Worm (Caenorhabditis elegans) whole organism, L1 larva: ENCODE data around the gene F52E10.4.
"Not testable (repeated sequence)": the region's sequence is repeated elsewhere in the genome, so short reads cannot be mapped to it uniquely, and the experiment has no call there.

Experiments
- C04F5.9 ChIP-seq: sonication (generic microtip); optimal IDR thresholded peaks from 2 replicates; lab custom pipeline; 2016; ENCODE audit warnings: missing genetic modification characterization, missing compliant biosample characterization
- C16A3.4 ChIP-seq: fragments of 150-350 bp; optimal IDR thresholded peaks from 2 replicates; lab custom pipeline; 2014; ENCODE audit warnings: missing biosample characterization, missing genetic modification characterization
- C34B4.2 ChIP-seq: sonication (generic microtip); optimal IDR thresholded peaks from 2 replicates; lab custom pipeline; 2017; ENCODE audit warnings: mild to moderate bottlenecking, missing genetic modification characterization, missing compliant biosample characterization
- F16B12.6 ChIP-seq: fragments of 150-350 bp; optimal IDR thresholded peaks from 2 replicates; lab custom pipeline; 2014; ENCODE audit warnings: missing biosample characterization, missing genetic modification characterization
- alr-1 ChIP-seq: fragments of 200-800 bp; sonication (Bioruptor generic); optimal IDR thresholded peaks from 2 replicates; lab custom pipeline; 2018; ENCODE audit warnings: borderline replicate concordance, mild to moderate bottlenecking, missing genetic modification characterization, missing compliant biosample characterization
- aly-2 ChIP-seq: fragments of 150-350 bp; optimal IDR thresholded peaks from 2 replicates; lab custom pipeline; 2014; ENCODE audit warnings: missing biosample characterization, missing genetic modification characterization
- ceh-63 ChIP-seq: fragments of 200-800 bp; sonication (Bioruptor generic); optimal IDR thresholded peaks from 2 replicates; lab custom pipeline; 2018; ENCODE audit warnings: mild to moderate bottlenecking, missing genetic modification characterization, missing compliant biosample characterization
- ceh-8 ChIP-seq: fragments of 200-800 bp; sonication (Bioruptor generic); optimal IDR thresholded peaks from 2 replicates; lab custom pipeline; 2018; ENCODE audit warnings: mild to moderate bottlenecking, missing genetic modification characterization, moderate library complexity, missing compliant biosample characterization
- ceh-82 ChIP-seq, 3 experiments: fragments of 150-350 bp in 1 of 3; sonication (generic microtip) in 2 of 3; optimal IDR thresholded peaks; 2 replicates each; lab custom pipeline; 2014 to 2017; ENCODE audit warnings: missing biosample characterization in 3 of 3, missing genetic modification characterization in 3 of 3
- dpl-1 ChIP-seq, 3 experiments: fragments of 150-350 bp in 2 of 3; sonication (generic microtip) in 1 of 3; optimal IDR thresholded peaks; 2 replicates each; lab custom pipeline; 2014 to 2017; ENCODE audit warnings: missing biosample characterization in 3 of 3, missing genetic modification characterization in 3 of 3, missing genetic modification reagents in 3 of 3
- dsc-1 ChIP-seq: sonication (generic microtip); optimal IDR thresholded peaks from 2 replicates; lab custom pipeline; 2016; ENCODE audit warnings: mild to moderate bottlenecking, missing genetic modification characterization, missing compliant biosample characterization
- efl-1 ChIP-seq, 4 experiments: fragments of 150-350 bp; optimal IDR thresholded peaks in 3 of 4; peaks in 1 of 4; 1 replicate in 1 of 4; 2 replicates in 3 of 4; lab custom pipeline; 2014; ENCODE audit warnings: missing biosample characterization in 2 of 4, missing genetic modification characterization in 2 of 4, missing genetic modification reagents in 2 of 4
- egl-13 ChIP-seq: sonication (generic microtip); optimal IDR thresholded peaks from 2 replicates; lab custom pipeline; 2016; ENCODE audit warnings: missing genotype, missing genetic modification reagents, missing genetic modification characterization, missing compliant biosample characterization
- egl-27 ChIP-seq, 2 experiments: fragments of 150-350 bp in 1 of 2; sonication (generic microtip); optimal IDR thresholded peaks; 3 replicates each; lab custom pipeline; 2017 to 2018; ENCODE audit warnings: missing biosample characterization in 2 of 2, missing genetic modification characterization in 2 of 2, missing genetic modification reagents in 2 of 2
- elt-2 ChIP-seq: sonication (generic microtip); optimal IDR thresholded peaks from 2 replicates; lab custom pipeline; 2016; ENCODE audit warnings: missing genetic modification characterization, mild to moderate bottlenecking, inconsistent platforms, missing compliant biosample characterization, missing genetic modification reagents
- elt-3 ChIP-seq, 6 experiments: fragments of 150-350 bp in 1 of 6; sonication (generic microtip); optimal IDR thresholded peaks; 2 replicates each; lab custom pipeline; 2017 to 2018; ENCODE audit warnings: missing biosample characterization in 6 of 6, missing genetic modification characterization in 6 of 6, inconsistent platforms in 1 of 6
- ets-5 ChIP-seq: fragments of 200-800 bp; sonication (Bioruptor generic); IDR thresholded peaks from 2 replicates; pipeline ENCODE4 v1.3.6; 2022; ENCODE audit warnings: missing genetic modification characterization, missing compliant biosample characterization
- fkh-10 ChIP-seq: sonication (generic microtip); optimal IDR thresholded peaks from 2 replicates; lab custom pipeline; 2017; ENCODE audit warnings: missing biosample characterization, missing genetic modification reagents, missing genetic modification characterization
- fkh-8 ChIP-seq: sonication (generic microtip); optimal IDR thresholded peaks from 2 replicates; lab custom pipeline; 2016; ENCODE audit warnings: mild to moderate bottlenecking, missing genetic modification characterization, missing compliant biosample characterization
- fos-1 ChIP-seq: fragments of 150-350 bp; optimal IDR thresholded peaks from 2 replicates; lab custom pipeline; 2014; ENCODE audit warnings: missing biosample characterization, missing genetic modification characterization
- grh-1 ChIP-seq: fragments of 200-800 bp; sonication (Bioruptor generic); IDR thresholded peaks from 2 replicates; pipeline ENCODE4 v1.3.6; 2022; ENCODE audit warnings: missing genetic modification reagents, missing genetic modification characterization, missing compliant biosample characterization
- irx-1 ChIP-seq: sonication (generic microtip); optimal IDR thresholded peaks from 2 replicates; lab custom pipeline; 2016; ENCODE audit warnings: missing genetic modification characterization, missing compliant biosample characterization
- jun-1 ChIP-seq: fragments of 150-350 bp; optimal IDR thresholded peaks from 2 replicates; lab custom pipeline; 2014; ENCODE audit warnings: missing biosample characterization, missing genetic modification reagents, missing genetic modification characterization
- lin-14 ChIP-seq: fragments of 200-800 bp; sonication (Bioruptor generic); optimal IDR thresholded peaks from 2 replicates; lab custom pipeline; 2018; ENCODE audit warnings: mild to moderate bottlenecking, missing genetic modification characterization, moderate library complexity, missing compliant biosample characterization
- lin-35 ChIP-seq, 2 experiments: fragments of 150-350 bp; optimal IDR thresholded peaks; 2 replicates each; lab custom pipeline; 2014; ENCODE audit warnings: missing biosample characterization in 2 of 2, missing genetic modification characterization in 2 of 2, missing genetic modification reagents in 2 of 2
- lin-39 ChIP-seq: fragments of 150-350 bp; optimal IDR thresholded peaks from 2 replicates; lab custom pipeline; 2014; ENCODE audit warnings: missing biosample characterization, missing genetic modification reagents, missing genetic modification characterization
- lir-3 ChIP-seq: sonication (generic microtip); optimal IDR thresholded peaks from 2 replicates; lab custom pipeline; 2016; ENCODE audit warnings: mild to moderate bottlenecking, missing genetic modification characterization, moderate library complexity, missing compliant biosample characterization; ENCODE audit not compliant: poor library complexity
- mdl-1 ChIP-seq, 2 experiments: fragments of 150-350 bp; optimal IDR thresholded peaks; 2 replicates each; lab custom pipeline; 2014 to 2017; ENCODE audit warnings: missing biosample characterization in 2 of 2, missing genetic modification characterization in 2 of 2, inconsistent platforms in 1 of 2
- mef-2 ChIP-seq: fragments of 150-350 bp; optimal IDR thresholded peaks from 2 replicates; lab custom pipeline; 2014; ENCODE audit warnings: missing biosample characterization, missing genetic modification characterization
- mep-1 ChIP-seq: fragments of 150-350 bp; optimal IDR thresholded peaks from 2 replicates; lab custom pipeline; 2014; ENCODE audit warnings: missing biosample characterization, missing genetic modification characterization
- nhr-11 ChIP-seq: fragments of 150-350 bp; optimal IDR thresholded peaks from 2 replicates; lab custom pipeline; 2014; ENCODE audit warnings: missing biosample characterization, missing genetic modification characterization
- nhr-19 ChIP-seq: fragments of 200-800 bp; sonication (Bioruptor generic); conservative IDR thresholded peaks from 2 replicates; pipeline ENCODE4 v1.3.6; 2022; ENCODE audit warnings: missing genetic modification characterization, missing compliant biosample characterization
- nhr-237 ChIP-seq: fragments of 150-350 bp; optimal IDR thresholded peaks from 2 replicates; lab custom pipeline; 2014; ENCODE audit warnings: missing biosample characterization, missing genetic modification characterization
- nhr-47 ChIP-seq: sonication (generic microtip); optimal IDR thresholded peaks from 2 replicates; lab custom pipeline; 2016; ENCODE audit warnings: mild to moderate bottlenecking, missing genetic modification characterization, moderate library complexity, missing compliant biosample characterization
- nhr-71 ChIP-seq: sonication (generic microtip); optimal IDR thresholded peaks from 2 replicates; lab custom pipeline; 2016; ENCODE audit warnings: mild to moderate bottlenecking, missing genetic modification characterization, moderate library complexity, missing compliant biosample characterization
- nhr-76 ChIP-seq: sonication (generic microtip); optimal IDR thresholded peaks from 2 replicates; lab custom pipeline; 2017; ENCODE audit warnings: missing biosample characterization, missing genetic modification characterization
- nhr-85 ChIP-seq: sonication (generic microtip); peaks from one replicate; lab custom pipeline; 2016; ENCODE audit warnings: missing genetic modification characterization, inconsistent platforms, missing compliant biosample characterization
- nhr-90 ChIP-seq: sonication (generic microtip); optimal IDR thresholded peaks from 2 replicates; lab custom pipeline; 2016; ENCODE audit warnings: mild to moderate bottlenecking, missing genetic modification characterization, missing compliant biosample characterization; ENCODE audit not compliant: poor library complexity
- pax-3 ChIP-seq: fragments of 200-800 bp; sonication (Bioruptor generic); optimal IDR thresholded peaks from 2 replicates; lab custom pipeline; 2018; ENCODE audit warnings: mild to moderate bottlenecking, missing genetic modification characterization, moderate library complexity, missing compliant biosample characterization
- rnt-1 ChIP-seq: sonication (generic microtip); optimal IDR thresholded peaks from 2 replicates; lab custom pipeline; 2016; ENCODE audit warnings: mild to moderate bottlenecking, missing genetic modification characterization, moderate library complexity, missing compliant biosample characterization
- snpc-4 ChIP-seq: fragments of 150-350 bp; optimal IDR thresholded peaks from 2 replicates; lab custom pipeline; 2014; ENCODE audit warnings: missing biosample characterization, missing genetic modification characterization
- snu-23 ChIP-seq: sonication (generic microtip); optimal IDR thresholded peaks from 2 replicates; lab custom pipeline; 2016; ENCODE audit warnings: missing genetic modification characterization, missing compliant biosample characterization
- sox-4 ChIP-seq: sonication (generic microtip); optimal IDR thresholded peaks from 2 replicates; lab custom pipeline; 2016; ENCODE audit warnings: missing genetic modification characterization, missing compliant biosample characterization
- sup-37 ChIP-seq: fragments of 200-800 bp; sonication (Bioruptor generic); optimal IDR thresholded peaks from 2 replicates; lab custom pipeline; 2018; ENCODE audit warnings: mild to moderate bottlenecking, missing genetic modification characterization, missing compliant biosample characterization
- swsn-7 ChIP-seq: sonication (generic microtip); optimal IDR thresholded peaks from 2 replicates; lab custom pipeline; 2016; ENCODE audit warnings: missing genetic modification characterization, missing compliant biosample characterization
- unc-130 ChIP-seq: fragments of 150-350 bp; optimal IDR thresholded peaks from 2 replicates; lab custom pipeline; 2017; ENCODE audit warnings: missing biosample characterization, missing genetic modification characterization, inconsistent platforms
- unc-86 ChIP-seq: sonication (generic microtip); optimal IDR thresholded peaks from 2 replicates; lab custom pipeline; 2016; ENCODE audit warnings: missing genetic modification characterization, missing compliant biosample characterization
- vab-15 ChIP-seq: sonication (generic microtip); optimal IDR thresholded peaks from 2 replicates; lab custom pipeline; 2017; ENCODE audit warnings: missing genotype, mild to moderate bottlenecking, missing genetic modification characterization, missing compliant biosample characterization
- xbp-1 ChIP-seq: sonication (generic microtip); optimal IDR thresholded peaks from 2 replicates; lab custom pipeline; 2016; ENCODE audit warnings: missing genetic modification characterization, missing compliant biosample characterization
- ztf-4 ChIP-seq: fragments of 150-350 bp; optimal IDR thresholded peaks from 2 replicates; lab custom pipeline; 2014; ENCODE audit warnings: missing biosample characterization, missing genetic modification characterization

The F52E10.4 gene

DNA sequence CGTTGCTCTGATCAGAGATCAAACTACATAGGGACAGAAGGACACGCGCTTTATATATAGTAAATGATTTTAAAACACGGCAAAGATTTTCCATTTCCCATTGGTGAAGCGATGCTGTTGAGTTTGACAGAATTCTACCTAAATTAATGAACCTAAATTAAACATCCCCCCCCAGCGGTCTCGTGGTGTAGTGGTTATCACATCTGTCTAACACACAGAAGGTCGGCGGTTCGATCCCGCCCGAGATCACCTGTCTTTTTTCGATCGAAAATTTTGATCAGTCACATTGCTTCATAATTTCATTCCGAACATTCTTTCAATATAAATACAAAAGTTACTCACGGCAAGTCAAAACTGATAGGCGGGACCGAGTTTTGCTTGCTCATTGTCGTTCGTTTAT is 6.4 kb upstream of the F52E10.4 start:
- TF ChIP-seq nhr-85 (tag; lab: Kevin White, UChicago): peak; percentile 58
- TF ChIP-seq snu-23 (GFP tag; lab: Kevin White, UChicago): peak; percentile 5
- TF ChIP-seq efl-1 (optimal IDR thresholded peaks at IDR 0.05; lab: Kevin White, UChicago): not testable (repeated sequence)
- TF ChIP-seq efl-1 (GFP tag; optimal IDR thresholded peaks at IDR 0.05 in 1 of 2; lab: Kevin White, UChicago): peak in 1 of 2 experiments; percentile 69

DNA sequence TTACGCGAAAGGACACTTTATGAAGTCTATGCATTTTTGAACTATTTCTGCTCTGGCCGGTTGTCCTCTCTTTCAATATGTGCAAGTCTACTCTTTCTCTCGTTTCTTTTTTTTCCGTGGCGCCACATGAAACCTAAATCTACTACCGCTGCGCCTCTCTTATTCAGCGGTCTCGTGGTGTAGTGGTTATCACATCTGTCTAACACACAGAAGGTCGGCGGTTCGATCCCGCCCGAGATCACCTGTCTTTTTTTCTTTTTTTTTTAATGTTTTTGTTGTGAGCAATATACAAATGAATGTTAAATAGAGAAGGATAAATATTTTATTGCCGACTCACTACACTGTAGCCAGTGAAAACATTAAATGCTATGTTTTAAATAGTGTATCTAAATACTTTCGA is 5.3 kb upstream of the F52E10.4 start:
- peak; percentile 59 for TF ChIP-seq nhr-90
- peak; percentile 78 for TF ChIP-seq nhr-71 (tag; lab: Kevin White, UChicago)
- peak; percentile 73 for TF ChIP-seq dsc-1 (tag; lab: Kevin White, UChicago)
- TF ChIP-seq lin-35 (GFP tag; optimal IDR thresholded peaks at IDR 0.05; lab: Kevin White, UChicago): peak in 1 of 2 experiments; percentile 56
- TF ChIP-seq grh-1 (GFP tag; lab: Robert Waterston, UW): peak; percentile 51
- no peak for TF ChIP-seq lin-39 (tag; lab: Kevin White, UChicago)
- peak; percentile 20 for TF ChIP-seq F16B12.6 (tag; lab: Kevin White, UChicago)
- no peak for TF ChIP-seq egl-27 (tag; optimal IDR thresholded peaks at IDR 0.05; lab: Kevin White, UChicago)
- TF ChIP-seq mef-2 (tag; lab: Kevin White, UChicago): no peak
- TF ChIP-seq nhr-47 (tag; lab: Kevin White, UChicago): peak; percentile 83
- no peak for TF ChIP-seq rnt-1 (tag; lab: Kevin White, UChicago)
- peak; percentile 43 for TF ChIP-seq unc-86 (tag; lab: Kevin White, UChicago)
- TF ChIP-seq C04F5.9: no peak
- peak; percentile 48 for TF ChIP-seq xbp-1
- TF ChIP-seq fkh-8 (tag; lab: Kevin White, UChicago): peak; percentile 12
- TF ChIP-seq lin-14 (GFP tag; lab: Kevin White, UChicago): peak; percentile 70
- TF ChIP-seq elt-3 (tag; optimal IDR thresholded peaks at IDR 0.05; lab: Kevin White, UChicago): peak in 1 of 6 experiments; percentile 17
- TF ChIP-seq mdl-1 (tag; optimal IDR thresholded peaks at IDR 0.05; lab: Kevin White, UChicago): peak in 1 of 2 experiments; percentile 42
- peak in 1 of 3 experiments; percentile 6 for TF ChIP-seq dpl-1 (GFP tag; optimal IDR thresholded peaks at IDR 0.05; lab: Kevin White, UChicago)
- peak; percentile 48 for TF ChIP-seq lir-3
- no peak for TF ChIP-seq ztf-4
- no peak for TF ChIP-seq ceh-8 (GFP tag; lab: Kevin White, UChicago)
- TF ChIP-seq alr-1 (tag; lab: Kevin White, UChicago): no peak
- no peak for TF ChIP-seq sup-37 (GFP tag; lab: Kevin White, UChicago)
- peak; percentile 16 for TF ChIP-seq fkh-10
- no peak for TF ChIP-seq sox-4 (tag; lab: Kevin White, UChicago)
- peak; percentile 69 for TF ChIP-seq nhr-19
- TF ChIP-seq nhr-11 (tag; lab: Kevin White, UChicago): no peak
- TF ChIP-seq nhr-237: no peak
- TF ChIP-seq ceh-63 (GFP tag; lab: Kevin White, UChicago): no peak
- TF ChIP-seq snu-23 (GFP tag; lab: Kevin White, UChicago): peak; percentile 88
- TF ChIP-seq mep-1 (tag; lab: Kevin White, UChicago): peak; percentile 64
- TF ChIP-seq jun-1: peak; percentile 35
- peak; percentile 29 for TF ChIP-seq elt-2 (tag; lab: Kevin White, UChicago)
- TF ChIP-seq ceh-82 (tag; optimal IDR thresholded peaks at IDR 0.05; lab: Kevin White, UChicago): peak; percentile 44 to 70 (median 63)
- TF ChIP-seq egl-13 (tag; lab: Kevin White, UChicago): no peak
- TF ChIP-seq vab-15 (tag; lab: Kevin White, UChicago): no peak
- peak; percentile 65 for TF ChIP-seq irx-1 (tag; lab: Kevin White, UChicago)
- TF ChIP-seq nhr-76 (tag; lab: Kevin White, UChicago): no peak
- TF ChIP-seq ets-5 (GFP tag; lab: Robert Waterston, UW): no peak
- no peak for TF ChIP-seq aly-2 (tag; lab: Kevin White, UChicago)
- peak; percentile 49 for TF ChIP-seq C16A3.4
- TF ChIP-seq swsn-7: peak; percentile 72
- peak; percentile 76 for TF ChIP-seq nhr-85 (tag; lab: Kevin White, UChicago)
- TF ChIP-seq C34B4.2 (tag; lab: Kevin White, UChicago): no peak
- TF ChIP-seq fos-1 (tag; lab: Kevin White, UChicago): peak; percentile 15
- TF ChIP-seq pax-3 (tag; lab: Kevin White, UChicago): no peak
- TF ChIP-seq snpc-4 (tag; lab: Kevin White, UChicago): peak; percentile 70
- peak; percentile 32 for TF ChIP-seq unc-130 (tag; lab: Kevin White, UChicago)
